Worm (Caenorhabditis elegans) whole organism, L1 larva: ENCODE results near the gene C45B2.8.

ENCODE experiments used
- C04F5.9 ChIP-seq: sonication (generic microtip); optimal IDR thresholded peaks from 2 replicates; lab custom pipeline; 2016; ENCODE audit warnings: missing genetic modification characterization, missing compliant biosample characterization
- C16A3.4 ChIP-seq: fragments of 150-350 bp; optimal IDR thresholded peaks from 2 replicates; lab custom pipeline; 2014; ENCODE audit warnings: missing biosample characterization, missing genetic modification characterization
- C34B4.2 ChIP-seq: sonication (generic microtip); optimal IDR thresholded peaks from 2 replicates; lab custom pipeline; 2017; ENCODE audit warnings: mild to moderate bottlenecking, missing genetic modification characterization, missing compliant biosample characterization
- F16B12.6 ChIP-seq: fragments of 150-350 bp; optimal IDR thresholded peaks from 2 replicates; lab custom pipeline; 2014; ENCODE audit warnings: missing biosample characterization, missing genetic modification characterization
- alr-1 ChIP-seq: fragments of 200-800 bp; sonication (Bioruptor generic); optimal IDR thresholded peaks from 2 replicates; lab custom pipeline; 2018; ENCODE audit warnings: borderline replicate concordance, mild to moderate bottlenecking, missing genetic modification characterization, missing compliant biosample characterization
- blmp-1 ChIP-seq: fragments of 150-350 bp; optimal IDR thresholded peaks from 2 replicates; lab custom pipeline; 2014; ENCODE audit warnings: missing biosample characterization, missing genetic modification characterization
- ceh-63 ChIP-seq: fragments of 200-800 bp; sonication (Bioruptor generic); optimal IDR thresholded peaks from 2 replicates; lab custom pipeline; 2018; ENCODE audit warnings: mild to moderate bottlenecking, missing genetic modification characterization, missing compliant biosample characterization
- ceh-82 ChIP-seq, 3 experiments: fragments of 150-350 bp in 1 of 3; sonication (generic microtip) in 2 of 3; optimal IDR thresholded peaks; 2 replicates each; lab custom pipeline; 2014 to 2017; ENCODE audit warnings: missing biosample characterization in 3 of 3, missing genetic modification characterization in 3 of 3
- ceh-90 ChIP-seq: sonication (generic microtip); optimal IDR thresholded peaks from 2 replicates; lab custom pipeline; 2016; ENCODE audit warnings: missing genetic modification characterization, missing compliant biosample characterization
- ces-1 ChIP-seq: fragments of 150-350 bp; optimal IDR thresholded peaks from 2 replicates; lab custom pipeline; 2014; ENCODE audit warnings: missing biosample characterization, missing genetic modification reagents, missing genetic modification characterization
- dpl-1 ChIP-seq, 3 experiments: fragments of 150-350 bp in 2 of 3; sonication (generic microtip) in 1 of 3; optimal IDR thresholded peaks; 2 replicates each; lab custom pipeline; 2014 to 2017; ENCODE audit warnings: missing biosample characterization in 3 of 3, missing genetic modification characterization in 3 of 3, missing genetic modification reagents in 3 of 3
- efl-1 ChIP-seq, 4 experiments: fragments of 150-350 bp; optimal IDR thresholded peaks in 3 of 4; peaks in 1 of 4; 1 replicate in 1 of 4; 2 replicates in 3 of 4; lab custom pipeline; 2014; ENCODE audit warnings: missing biosample characterization in 2 of 4, missing genetic modification characterization in 2 of 4, missing genetic modification reagents in 2 of 4
- egl-13 ChIP-seq: sonication (generic microtip); optimal IDR thresholded peaks from 2 replicates; lab custom pipeline; 2016; ENCODE audit warnings: missing genotype, missing genetic modification reagents, missing genetic modification characterization, missing compliant biosample characterization
- elt-2 ChIP-seq: sonication (generic microtip); optimal IDR thresholded peaks from 2 replicates; lab custom pipeline; 2016; ENCODE audit warnings: missing genetic modification characterization, mild to moderate bottlenecking, inconsistent platforms, missing compliant biosample characterization, missing genetic modification reagents
- elt-3 ChIP-seq, 6 experiments: fragments of 150-350 bp in 1 of 6; sonication (generic microtip); optimal IDR thresholded peaks; 2 replicates each; lab custom pipeline; 2017 to 2018; ENCODE audit warnings: missing biosample characterization in 6 of 6, missing genetic modification characterization in 6 of 6, inconsistent platforms in 1 of 6
- fkh-4 ChIP-seq: sonication (generic microtip); optimal IDR thresholded peaks from 2 replicates; lab custom pipeline; 2016; ENCODE audit warnings: missing compliant biosample characterization, missing genetic modification characterization, borderline replicate concordance
- fkh-8 ChIP-seq: sonication (generic microtip); optimal IDR thresholded peaks from 2 replicates; lab custom pipeline; 2016; ENCODE audit warnings: mild to moderate bottlenecking, missing genetic modification characterization, missing compliant biosample characterization
- grh-1 ChIP-seq: fragments of 200-800 bp; sonication (Bioruptor generic); IDR thresholded peaks from 2 replicates; pipeline ENCODE4 v1.3.6; 2022; ENCODE audit warnings: missing genetic modification reagents, missing genetic modification characterization, missing compliant biosample characterization
- hlh-4 ChIP-seq: sonication (generic microtip); optimal IDR thresholded peaks from 2 replicates; lab custom pipeline; 2016; ENCODE audit warnings: mild to moderate bottlenecking, missing genetic modification characterization, missing compliant biosample characterization
- hpl-2 ChIP-seq: fragments of 150-350 bp; optimal IDR thresholded peaks from 2 replicates; lab custom pipeline; 2014; ENCODE audit warnings: missing biosample characterization, missing genetic modification reagents, missing genetic modification characterization
- lin-14 ChIP-seq: fragments of 200-800 bp; sonication (Bioruptor generic); optimal IDR thresholded peaks from 2 replicates; lab custom pipeline; 2018; ENCODE audit warnings: mild to moderate bottlenecking, missing genetic modification characterization, moderate library complexity, missing compliant biosample characterization
- lin-15B ChIP-seq: fragments of 150-350 bp; sonication (generic microtip); optimal IDR thresholded peaks from 3 replicates; lab custom pipeline; 2014; ENCODE audit warnings: missing biosample characterization, missing genetic modification characterization
- lin-35 ChIP-seq, 2 experiments: fragments of 150-350 bp; optimal IDR thresholded peaks; 2 replicates each; lab custom pipeline; 2014; ENCODE audit warnings: missing biosample characterization in 2 of 2, missing genetic modification characterization in 2 of 2, missing genetic modification reagents in 2 of 2
- lir-3 ChIP-seq: sonication (generic microtip); optimal IDR thresholded peaks from 2 replicates; lab custom pipeline; 2016; ENCODE audit warnings: mild to moderate bottlenecking, missing genetic modification characterization, moderate library complexity, missing compliant biosample characterization; ENCODE audit not compliant: poor library complexity
- lsy-2 ChIP-seq, 2 experiments: fragments of 150-350 bp; optimal IDR thresholded peaks; 2 replicates each; lab custom pipeline; 2014; ENCODE audit warnings: missing biosample characterization in 2 of 2, missing genetic modification characterization in 2 of 2
- mab-9 ChIP-seq: fragments of 200-800 bp; sonication (Bioruptor generic); IDR thresholded peaks from 2 replicates; pipeline ENCODE4 v1.3.6; 2022; ENCODE audit warnings: missing genetic modification reagents, missing genetic modification characterization, missing compliant biosample characterization
- mdl-1 ChIP-seq, 2 experiments: fragments of 150-350 bp; optimal IDR thresholded peaks; 2 replicates each; lab custom pipeline; 2014 to 2017; ENCODE audit warnings: missing biosample characterization in 2 of 2, missing genetic modification characterization in 2 of 2, inconsistent platforms in 1 of 2
- mef-2 ChIP-seq: fragments of 150-350 bp; optimal IDR thresholded peaks from 2 replicates; lab custom pipeline; 2014; ENCODE audit warnings: missing biosample characterization, missing genetic modification characterization
- mep-1 ChIP-seq: fragments of 150-350 bp; optimal IDR thresholded peaks from 2 replicates; lab custom pipeline; 2014; ENCODE audit warnings: missing biosample characterization, missing genetic modification characterization
- nhr-19 ChIP-seq: fragments of 200-800 bp; sonication (Bioruptor generic); conservative IDR thresholded peaks from 2 replicates; pipeline ENCODE4 v1.3.6; 2022; ENCODE audit warnings: missing genetic modification characterization, missing compliant biosample characterization
- nhr-20 ChIP-seq: sonication (generic microtip); optimal IDR thresholded peaks from 2 replicates; lab custom pipeline; 2016; ENCODE audit warnings: mild to moderate bottlenecking, missing genetic modification characterization, missing compliant biosample characterization
- nhr-237 ChIP-seq: fragments of 150-350 bp; optimal IDR thresholded peaks from 2 replicates; lab custom pipeline; 2014; ENCODE audit warnings: missing biosample characterization, missing genetic modification characterization
- nhr-47 ChIP-seq: sonication (generic microtip); optimal IDR thresholded peaks from 2 replicates; lab custom pipeline; 2016; ENCODE audit warnings: mild to moderate bottlenecking, missing genetic modification characterization, moderate library complexity, missing compliant biosample characterization
- nhr-71 ChIP-seq: sonication (generic microtip); optimal IDR thresholded peaks from 2 replicates; lab custom pipeline; 2016; ENCODE audit warnings: mild to moderate bottlenecking, missing genetic modification characterization, moderate library complexity, missing compliant biosample characterization
- nhr-77 ChIP-seq: fragments of 150-350 bp; optimal IDR thresholded peaks from 2 replicates; lab custom pipeline; 2014; ENCODE audit warnings: missing biosample characterization, missing genetic modification characterization
- nhr-84 ChIP-seq: sonication (generic microtip); optimal IDR thresholded peaks from 2 replicates; lab custom pipeline; 2017; ENCODE audit warnings: missing biosample characterization, missing genetic modification characterization
- nhr-85 ChIP-seq: sonication (generic microtip); peaks from one replicate; lab custom pipeline; 2016; ENCODE audit warnings: missing genetic modification characterization, inconsistent platforms, missing compliant biosample characterization
- nhr-90 ChIP-seq: sonication (generic microtip); optimal IDR thresholded peaks from 2 replicates; lab custom pipeline; 2016; ENCODE audit warnings: mild to moderate bottlenecking, missing genetic modification characterization, missing compliant biosample characterization; ENCODE audit not compliant: poor library complexity
- pax-3 ChIP-seq: fragments of 200-800 bp; sonication (Bioruptor generic); optimal IDR thresholded peaks from 2 replicates; lab custom pipeline; 2018; ENCODE audit warnings: mild to moderate bottlenecking, missing genetic modification characterization, moderate library complexity, missing compliant biosample characterization
- rnt-1 ChIP-seq: sonication (generic microtip); optimal IDR thresholded peaks from 2 replicates; lab custom pipeline; 2016; ENCODE audit warnings: mild to moderate bottlenecking, missing genetic modification characterization, moderate library complexity, missing compliant biosample characterization
- skn-1 ChIP-seq: fragments of 150-350 bp; optimal IDR thresholded peaks from 2 replicates; lab custom pipeline; 2014; ENCODE audit warnings: missing biosample characterization, missing genetic modification characterization
- snu-23 ChIP-seq: sonication (generic microtip); optimal IDR thresholded peaks from 2 replicates; lab custom pipeline; 2016; ENCODE audit warnings: missing genetic modification characterization, missing compliant biosample characterization
- sox-4 ChIP-seq: sonication (generic microtip); optimal IDR thresholded peaks from 2 replicates; lab custom pipeline; 2016; ENCODE audit warnings: missing genetic modification characterization, missing compliant biosample characterization
- swsn-7 ChIP-seq: sonication (generic microtip); optimal IDR thresholded peaks from 2 replicates; lab custom pipeline; 2016; ENCODE audit warnings: missing genetic modification characterization, missing compliant biosample characterization
- tbx-2 ChIP-seq: sonication (generic microtip); optimal IDR thresholded peaks from 2 replicates; lab custom pipeline; 2016; ENCODE audit warnings: missing genetic modification characterization, missing compliant biosample characterization
- unc-130 ChIP-seq: fragments of 150-350 bp; optimal IDR thresholded peaks from 2 replicates; lab custom pipeline; 2017; ENCODE audit warnings: missing biosample characterization, missing genetic modification characterization, inconsistent platforms
- unc-86 ChIP-seq: sonication (generic microtip); optimal IDR thresholded peaks from 2 replicates; lab custom pipeline; 2016; ENCODE audit warnings: missing genetic modification characterization, missing compliant biosample characterization
- unc-98 ChIP-seq: fragments of 200-800 bp; sonication (Bioruptor generic); IDR thresholded peaks from 2 replicates; pipeline ENCODE4 v1.3.6; 2022; ENCODE audit warnings: missing genetic modification characterization, missing compliant biosample characterization
- vab-15 ChIP-seq: sonication (generic microtip); optimal IDR thresholded peaks from 2 replicates; lab custom pipeline; 2017; ENCODE audit warnings: missing genotype, mild to moderate bottlenecking, missing genetic modification characterization, missing compliant biosample characterization
- xbp-1 ChIP-seq: sonication (generic microtip); optimal IDR thresholded peaks from 2 replicates; lab custom pipeline; 2016; ENCODE audit warnings: missing genetic modification characterization, missing compliant biosample characterization
- zag-1 ChIP-seq: fragments of 150-350 bp; optimal IDR thresholded peaks from 2 replicates; lab custom pipeline; 2014; ENCODE audit warnings: missing biosample characterization, missing genetic modification characterization
- ztf-11 ChIP-seq, 2 experiments: sonication (generic microtip); optimal IDR thresholded peaks; 2 replicates each; lab custom pipeline; 2016 to 2017; ENCODE audit warnings: missing genetic modification characterization in 2 of 2, missing biosample characterization in 1 of 2, missing compliant biosample characterization in 1 of 2

C45B2.8 gene

ce11 chrX:6097551-6097950 lies 9.8 kb downstream of the C45B2.8 start, which contains the start of gene C15H9.4:
TSS of gene C15H9.4 (plus strand) at chrX:6097643.
- TF ChIP-seq ztf-11 (tag; optimal IDR thresholded peaks at IDR 0.05; lab: Kevin White, UChicago) (peak in 1 of 2 experiments; percentile 37), lin-14 (GFP tag; lab: Kevin White, UChicago) (peak; percentile 78), dpl-1 (GFP tag; optimal IDR thresholded peaks at IDR 0.05; lab: Kevin White, UChicago) (peak in 2 of 3 experiments; percentile 13 to 17), unc-86 (tag; lab: Kevin White, UChicago) (peak; percentile 18), sox-4 (tag; lab: Kevin White, UChicago) (peak; percentile 30), hlh-4 (tag; lab: Kevin White, UChicago) (no peak), nhr-84 (tag; lab: Kevin White, UChicago) (no peak), ceh-90 (tag; lab: Kevin White, UChicago) (no peak), C34B4.2 (tag; lab: Kevin White, UChicago) (no peak), nhr-77 (no peak), elt-3 (tag; optimal IDR thresholded peaks at IDR 0.05; lab: Kevin White, UChicago) (no peak), xbp-1 (tag; lab: Kevin White, UChicago) (peak; percentile 98), zag-1 (tag; lab: Kevin White, UChicago) (no peak), nhr-19 (GFP tag; lab: Robert Waterston, UW) (peak; percentile 41; the same call in 1 of the 2 replicates), nhr-20 (tag; lab: Kevin White, UChicago) (peak; percentile 62), swsn-7 (tag; lab: Kevin White, UChicago) (peak; percentile 62), blmp-1 (tag; lab: Kevin White, UChicago) (no peak), lir-3 (tag; lab: Kevin White, UChicago) (no peak), egl-13 (tag; lab: Kevin White, UChicago) (peak; percentile 58), nhr-237 (tag; lab: Kevin White, UChicago) (no peak), lin-35 (GFP tag; optimal IDR thresholded peaks at IDR 0.05; lab: Kevin White, UChicago) (peak; percentile 18 to 24), ceh-82 (tag; optimal IDR thresholded peaks at IDR 0.05; lab: Kevin White, UChicago) (peak; percentile 30 to 58 (median 51)), elt-2 (tag; lab: Kevin White, UChicago) (no peak), unc-130 (peak; percentile 44), mab-9 (GFP tag; lab: Robert Waterston, UW) (no peak), mep-1 (tag; lab: Kevin White, UChicago) (peak; percentile 21), snu-23 (GFP tag; lab: Kevin White, UChicago) (peak; percentile 67), fkh-8 (tag; lab: Kevin White, UChicago) (peak; percentile 44), vab-15 (peak; percentile 26), C04F5.9 (tag; lab: Kevin White, UChicago) (no peak), lsy-2 (tag; optimal IDR thresholded peaks at IDR 0.05; lab: Kevin White, UChicago) (peak; percentile 19 to 46), skn-1 (tag; lab: Kevin White, UChicago) (peak; percentile 21), grh-1 (GFP tag; lab: Robert Waterston, UW) (no peak), nhr-71 (tag; lab: Kevin White, UChicago) (peak; percentile 69), ceh-63 (no peak), ces-1 (GFP tag; lab: Kevin White, UChicago) (no peak), nhr-90 (tag; lab: Kevin White, UChicago) (peak; percentile 30), alr-1 (tag; lab: Kevin White, UChicago) (no peak), fkh-4 (tag; lab: Kevin White, UChicago) (no peak), mdl-1 (tag; optimal IDR thresholded peaks at IDR 0.05; lab: Kevin White, UChicago) (peak in 1 of 2 experiments; percentile 39), pax-3 (tag; lab: Kevin White, UChicago) (no peak), nhr-47 (peak; percentile 61), lin-15B (no peak), unc-98 (GFP tag; lab: Robert Waterston, UW) (no peak), C16A3.4 (tag; lab: Kevin White, UChicago) (no peak), F16B12.6 (peak; percentile 92), tbx-2 (tag; lab: Kevin White, UChicago) (peak; percentile 54), efl-1 (optimal IDR thresholded peaks at IDR 0.05; lab: Kevin White, UChicago) (peak; percentile 23 to 28), efl-1 (GFP tag; optimal IDR thresholded peaks at IDR 0.05 in 1 of 2; lab: Kevin White, UChicago) (peak in 1 of 2 experiments; percentile 60), nhr-85 (tag; lab: Kevin White, UChicago) (peak; percentile 54), rnt-1 (tag; lab: Kevin White, UChicago) (peak; percentile 75), mef-2 (no peak), hpl-2 (no peak)
